Fruit fly (Drosophila melanogaster) whole organism, embryonic: ENCODE results near the gene RanGAP.

Source experiments
- Bteb2 ChIP-seq: fragments of 200-800 bp; sonication (Bioruptor generic); optimal IDR thresholded peaks from 2 replicates; lab custom pipeline; 2016; ENCODE audit warnings: missing biosample characterization, missing genetic modification characterization
- CG10543 ChIP-seq: fragments of 200-800 bp; sonication (Bioruptor generic); optimal IDR thresholded peaks from 3 replicates; lab custom pipeline; 2017; ENCODE audit warnings: missing biosample characterization, mild to moderate bottlenecking, missing genetic modification characterization, moderate library complexity
- CG11504 ChIP-seq: fragments of 200-800 bp; sonication (Bioruptor generic); optimal IDR thresholded peaks from 3 replicates; lab custom pipeline; 2019; ENCODE audit warnings: missing biosample characterization, mild to moderate bottlenecking, missing genetic modification characterization, moderate library complexity
- CG17186 ChIP-seq: fragments of 200-800 bp; sonication (Bioruptor generic); optimal IDR thresholded peaks from 3 replicates; lab custom pipeline; 2017; ENCODE audit warnings: missing biosample characterization, missing genetic modification reagents, missing genetic modification characterization
- CG17359 ChIP-seq: fragments of 200-800 bp; sonication (Bioruptor generic); optimal IDR thresholded peaks from 3 replicates; lab custom pipeline; 2018; ENCODE audit warnings: missing biosample characterization, mild to moderate bottlenecking, missing genetic modification characterization, moderate library complexity
- CG2129 ChIP-seq: fragments of 200-800 bp; sonication (Bioruptor generic); IDR thresholded peaks from 2 replicates; pipeline ENCODE4 v1.3.6; 2022; ENCODE audit warnings: missing biosample characterization, missing genetic modification characterization; ENCODE audit not compliant: partially characterized antibody
- CG31365 ChIP-seq: fragments of 200-800 bp; sonication (Bioruptor generic); optimal IDR thresholded peaks from 2 replicates; lab custom pipeline; 2018; ENCODE audit warnings: missing biosample characterization, mild to moderate bottlenecking, missing genetic modification characterization
- CG32772 ChIP-seq: fragments of 200-800 bp; sonication (Bioruptor generic); IDR thresholded peaks from 2 replicates; pipeline ENCODE4 v1.3.6; 2022; ENCODE audit warnings: missing biosample characterization, missing genetic modification characterization
- CG34224 ChIP-seq: fragments of 200-800 bp; sonication (Bioruptor generic); IDR thresholded peaks from 3 replicates; pipeline ENCODE4 v1.3.6; 2022; ENCODE audit warnings: missing biosample characterization, missing genetic modification characterization; ENCODE audit not compliant: partially characterized antibody
- CG34376 ChIP-seq: fragments of 200-800 bp; sonication (Bioruptor generic); optimal IDR thresholded peaks from 2 replicates; lab custom pipeline; 2018; ENCODE audit warnings: missing biosample characterization, mild to moderate bottlenecking, missing genetic modification characterization
- CG4854 ChIP-seq: fragments of 200-800 bp; sonication (Bioruptor generic); optimal IDR thresholded peaks from 2 replicates; lab custom pipeline; 2016; ENCODE audit warnings: missing biosample characterization, missing genetic modification characterization, inconsistent platforms
- CG7963 ChIP-seq: fragments of 200-800 bp; sonication (Bioruptor generic); IDR thresholded peaks from 3 replicates; pipeline ENCODE4 v1.3.6; 2022; ENCODE audit warnings: missing biosample characterization, missing genetic modification characterization; ENCODE audit not compliant: partially characterized antibody
- CG8388 ChIP-seq: fragments of 200-800 bp; sonication (Bioruptor generic); optimal IDR thresholded peaks from 2 replicates; lab custom pipeline; 2019; ENCODE audit warnings: missing biosample characterization, mild to moderate bottlenecking, missing genetic modification characterization, moderate library complexity
- Dll ChIP-seq: fragments of 200-800 bp; sonication (Bioruptor generic); IDR thresholded peaks from 4 replicates; pipeline ENCODE4 v1.3.6; 2022; ENCODE audit warnings: missing biosample characterization, missing genetic modification characterization; ENCODE audit not compliant: partially characterized antibody
- Doc3 ChIP-seq: fragments of 200-800 bp; sonication (Bioruptor generic); IDR thresholded peaks from 3 replicates; pipeline ENCODE4 v1.3.6; 2022; ENCODE audit warnings: missing biosample characterization, missing genetic modification characterization; ENCODE audit not compliant: partially characterized antibody
- Dp ChIP-seq: fragments of 200-800 bp; sonication (Bioruptor generic); optimal IDR thresholded peaks from 2 replicates; lab custom pipeline; 2018; ENCODE audit warnings: missing biosample characterization, mild to moderate bottlenecking, missing genetic modification characterization, moderate library complexity
- Ets97D ChIP-seq: fragments of 200-800 bp; sonication (Bioruptor generic); optimal IDR thresholded peaks from 3 replicates; lab custom pipeline; 2016; ENCODE audit warnings: missing biosample characterization, missing genetic modification characterization
- HmgZ ChIP-seq: fragments of 200-800 bp; sonication (Bioruptor generic); optimal IDR thresholded peaks from 2 replicates; lab custom pipeline; 2018; ENCODE audit warnings: missing biosample characterization, mild to moderate bottlenecking, missing genetic modification characterization
- Hmr ChIP-seq: fragments of 200-800 bp; sonication (Bioruptor generic); optimal IDR thresholded peaks from 3 replicates; lab custom pipeline; 2017; ENCODE audit warnings: mild to moderate bottlenecking, missing biosample characterization, missing genetic modification reagents, missing genetic modification characterization
- Lhr ChIP-seq: fragments of 200-800 bp; sonication (Bioruptor generic); optimal IDR thresholded peaks from 3 replicates; lab custom pipeline; 2017; ENCODE audit warnings: mild to moderate bottlenecking, missing biosample characterization, missing genetic modification reagents, missing genetic modification characterization
- Myb ChIP-seq: fragments of 200-800 bp; sonication (Bioruptor generic); optimal IDR thresholded peaks from 2 replicates; lab custom pipeline; 2016; ENCODE audit warnings: missing biosample characterization, missing genetic modification characterization
- Nf-YB ChIP-seq: fragments of 200-800 bp; sonication (Bioruptor generic); optimal IDR thresholded peaks from 3 replicates; lab custom pipeline; 2019; ENCODE audit warnings: missing biosample characterization, mild to moderate bottlenecking, missing genetic modification characterization, moderate library complexity
- Opbp ChIP-seq: fragments of 200-800 bp; sonication (Bioruptor generic); IDR thresholded peaks from 3 replicates; pipeline ENCODE4 v1.3.6; 2022; ENCODE audit warnings: missing biosample characterization, missing genetic modification characterization; ENCODE audit not compliant: partially characterized antibody
- Scr ChIP-seq: fragments of 200-800 bp; sonication (Bioruptor generic); IDR thresholded peaks from 2 replicates; pipeline ENCODE4 v1.3.6; 2022; ENCODE audit warnings: missing biosample characterization, missing genetic modification characterization; ENCODE audit not compliant: partially characterized antibody
- Trl ChIP-seq, 3 experiments: fragments of >200 bp in 2 of 3; fragments of 200-800 bp in 1 of 3; sonication (Bioruptor generic) in 1 of 3; optimal IDR thresholded peaks; 2 replicates in 1 of 3; 3 replicates in 2 of 3; lab custom pipeline; 2016 to 2017; ENCODE audit warnings: missing biosample characterization in 1 of 3, missing genetic modification characterization in 1 of 3
- YL-1 ChIP-seq: fragments of 200-800 bp; sonication (Bioruptor generic); optimal IDR thresholded peaks from 3 replicates; lab custom pipeline; 2017; ENCODE audit warnings: missing biosample characterization, mild to moderate bottlenecking, missing genetic modification characterization
- abd-A ChIP-seq: fragments of 200-800 bp; sonication (Bioruptor generic); optimal IDR thresholded peaks from 3 replicates; lab custom pipeline; 2019; ENCODE audit warnings: missing biosample characterization, mild to moderate bottlenecking, missing genetic modification characterization, moderate library complexity
- amos ChIP-seq: fragments of 200-800 bp; sonication (Bioruptor generic); IDR thresholded peaks from 2 replicates; pipeline ENCODE4 v1.3.6; 2022; ENCODE audit warnings: missing biosample characterization, missing genetic modification characterization; ENCODE audit not compliant: partially characterized antibody
- ato ChIP-seq: fragments of 200-800 bp; sonication (Bioruptor generic); IDR thresholded peaks from 2 replicates; pipeline ENCODE4 v1.3.6; 2022; ENCODE audit warnings: missing biosample characterization, missing genetic modification characterization; ENCODE audit not compliant: partially characterized antibody
- bbx ChIP-seq: fragments of 200-800 bp; sonication (Bioruptor generic); IDR thresholded peaks from 2 replicates; pipeline ENCODE4 v1.3.6; 2022; ENCODE audit warnings: missing biosample characterization, missing genetic modification characterization; ENCODE audit not compliant: partially characterized antibody
- caup ChIP-seq: fragments of 200-800 bp; sonication (Bioruptor generic); optimal IDR thresholded peaks from 3 replicates; lab custom pipeline; 2017; ENCODE audit warnings: missing biosample characterization, mild to moderate bottlenecking, missing genetic modification characterization, moderate library complexity; ENCODE audit not compliant: severe bottlenecking
- chinmo ChIP-seq: fragments of 200-800 bp; sonication (Bioruptor generic); IDR thresholded peaks from 4 replicates; pipeline ENCODE4 v1.3.6; 2022; ENCODE audit warnings: missing biosample characterization, missing genetic modification characterization; ENCODE audit not compliant: partially characterized antibody
- chm ChIP-seq: fragments of 200-800 bp; sonication (Bioruptor generic); IDR thresholded peaks from 2 replicates; pipeline ENCODE4 v1.3.6; 2022; ENCODE audit warnings: missing biosample characterization, missing genetic modification characterization
- dati ChIP-seq: fragments of 200-800 bp; sonication (Bioruptor generic); IDR thresholded peaks from 2 replicates; pipeline ENCODE4 v1.3.6; 2022; ENCODE audit warnings: missing biosample characterization, missing genetic modification characterization
- ems ChIP-seq: fragments of 200-800 bp; sonication (Bioruptor generic); optimal IDR thresholded peaks from 3 replicates; lab custom pipeline; 2016; ENCODE audit warnings: missing biosample characterization, missing genetic modification characterization
- fd3F ChIP-seq: fragments of 200-800 bp; sonication (Bioruptor generic); optimal IDR thresholded peaks from 2 replicates; lab custom pipeline; 2018; ENCODE audit warnings: missing biosample characterization, mild to moderate bottlenecking, missing genetic modification characterization, moderate library complexity
- gfzf ChIP-seq: fragments of 200-800 bp; sonication (Bioruptor generic); optimal IDR thresholded peaks from 2 replicates; lab custom pipeline; 2016; ENCODE audit warnings: missing biosample characterization, mild to moderate bottlenecking, missing genetic modification characterization, moderate library complexity
- hb ChIP-seq: fragments of 200-800 bp; sonication (Bioruptor generic); IDR thresholded peaks from 3 replicates; pipeline ENCODE4 v1.3.6; 2022; ENCODE audit warnings: missing biosample characterization, missing genetic modification characterization; ENCODE audit not compliant: partially characterized antibody
- insv ChIP-seq, 2 experiments: fragments of 200-800 bp; sonication (Bioruptor generic); optimal IDR thresholded peaks; 3 replicates each; lab custom pipeline; 2016 to 2018; ENCODE audit warnings: missing biosample characterization in 2 of 2, missing genetic modification characterization in 2 of 2
- kay ChIP-seq: fragments of 200-800 bp; sonication (Bioruptor generic); optimal IDR thresholded peaks from 2 replicates; lab custom pipeline; 2016; ENCODE audit warnings: missing biosample characterization, missing genetic modification characterization
- kni ChIP-seq: fragments of 200-800 bp; sonication (Bioruptor generic); optimal IDR thresholded peaks from 3 replicates; lab custom pipeline; 2017; ENCODE audit warnings: mild to moderate bottlenecking, missing biosample characterization, missing genetic modification reagents, missing genetic modification characterization
- nmo ChIP-seq: fragments of 200-800 bp; sonication (Bioruptor generic); optimal IDR thresholded peaks from 2 replicates; lab custom pipeline; 2018; ENCODE audit warnings: missing biosample characterization, mild to moderate bottlenecking, missing genetic modification characterization, moderate library complexity
- pita ChIP-seq: fragments of 200-800 bp; sonication (Bioruptor generic); optimal IDR thresholded peaks from 2 replicates; lab custom pipeline; 2017; ENCODE audit warnings: missing biosample characterization, mild to moderate bottlenecking, missing genetic modification characterization
- pros ChIP-seq: fragments of 200-800 bp; sonication (Bioruptor generic); optimal IDR thresholded peaks from 3 replicates; lab custom pipeline; 2019; ENCODE audit warnings: missing biosample characterization, mild to moderate bottlenecking, missing genetic modification characterization, moderate library complexity
- sd ChIP-seq: fragments of 200-800 bp; sonication (Bioruptor generic); optimal IDR thresholded peaks from 3 replicates; lab custom pipeline; 2018; ENCODE audit warnings: missing biosample characterization, mild to moderate bottlenecking, missing genetic modification characterization, moderate library complexity
- shn ChIP-seq: fragments of 200-800 bp; sonication (Bioruptor generic); optimal IDR thresholded peaks from 3 replicates; lab custom pipeline; 2016; ENCODE audit warnings: missing biosample characterization, missing genetic modification characterization
- sna ChIP-seq: fragments of 200-800 bp; sonication (Bioruptor generic); IDR thresholded peaks from 2 replicates; pipeline ENCODE4 v1.3.6; 2022; ENCODE audit warnings: missing biosample characterization, missing genetic modification characterization; ENCODE audit not compliant: partially characterized antibody

The RanGAP gene

DNA sequence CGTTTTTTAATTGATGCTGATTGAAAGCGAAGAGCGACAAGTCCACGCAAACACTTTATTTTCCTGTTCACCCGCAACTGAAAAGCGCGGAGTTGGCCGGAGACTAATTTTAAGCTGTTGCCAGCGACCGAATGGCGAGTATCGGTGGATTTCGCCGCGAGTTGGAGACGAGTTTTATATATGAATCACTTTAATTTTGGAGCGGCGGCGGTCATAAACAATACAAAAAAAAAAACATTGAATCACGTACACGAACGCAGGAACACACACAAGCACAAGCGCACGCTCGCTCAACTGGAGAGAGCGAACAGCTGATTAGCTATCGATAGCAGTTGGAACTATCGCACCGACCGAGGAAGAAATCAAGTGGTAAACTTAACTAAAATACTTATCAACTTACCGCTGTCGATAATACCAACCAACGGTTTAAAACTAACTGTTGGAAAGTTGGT is 15.4 kb upstream of the RanGAP start, which contains the start of gene Pax (continued):
- TF ChIP-seq CG34376: peak; percentile 68
- TF ChIP-seq CG10543 (GFP tag; lab: Kevin White, UChicago): peak; percentile 46
- peak; percentile 96 for TF ChIP-seq Myb
- peak; percentile 63 for TF ChIP-seq Ets97D (GFP tag; lab: Kevin White, UChicago)
- TF ChIP-seq kni (GFP tag; lab: Kevin White, UChicago): peak; percentile 37
- TF ChIP-seq fd3F (GFP tag; lab: Kevin White, UChicago): no peak
- TF ChIP-seq sna (GFP tag; lab: Robert Waterston, UW): peak; percentile 92
- no peak for TF ChIP-seq CG4854 (GFP tag; lab: Kevin White, UChicago)
- TF ChIP-seq chm (GFP tag; lab: Robert Waterston, UW): peak; percentile 34; the same call in 1 of the 2 replicates
- peak; percentile 92 for TF ChIP-seq CG34224 (GFP tag; lab: Robert Waterston, UW)
- peak; percentile 7 for TF ChIP-seq nmo (GFP tag; lab: Kevin White, UChicago)
- peak; percentile 19 for TF ChIP-seq pros (GFP tag; lab: Kevin White, UChicago)
- peak; percentile 84 for TF ChIP-seq abd-A (tag; lab: Kevin White, UChicago)
- peak; percentile 99 for TF ChIP-seq Dll (GFP tag; lab: Robert Waterston, UW)
- peak; percentile 27 for TF ChIP-seq CG17186 (GFP tag; lab: Kevin White, UChicago)
- TF ChIP-seq Trl (optimal IDR thresholded peaks at IDR 0.05; lab: Kevin White, UChicago): peak; percentile 66 to 77
- TF ChIP-seq Trl (GFP tag; optimal IDR thresholded peaks at IDR 0.05; lab: Kevin White, UChicago): no peak
- TF ChIP-seq ems (GFP tag; lab: Kevin White, UChicago): no peak
- no peak for TF ChIP-seq CG8388 (GFP tag; lab: Kevin White, UChicago)
- peak; percentile 25 for TF ChIP-seq YL-1
- TF ChIP-seq Doc3 (GFP tag; lab: Robert Waterston, UW): peak; percentile 95
- peak; percentile 97 for TF ChIP-seq Scr
- TF ChIP-seq chinmo: peak; percentile 96
- TF ChIP-seq Dp (GFP tag; lab: Kevin White, UChicago): peak; percentile 67
- peak; percentile 46 for TF ChIP-seq sd
- TF ChIP-seq caup: no peak
- peak; percentile 92 for TF ChIP-seq ato (GFP tag; lab: Robert Waterston, UW)
- no peak for TF ChIP-seq dati (GFP tag; lab: Robert Waterston, UW)
- peak; percentile 86 for TF ChIP-seq CG2129 (GFP tag; lab: Robert Waterston, UW)
- peak; percentile 6 to 82 for TF ChIP-seq insv (GFP tag; optimal IDR thresholded peaks at IDR 0.05; lab: Kevin White, UChicago)
- peak; percentile 18 for TF ChIP-seq Lhr (GFP tag; lab: Kevin White, UChicago)
- peak; percentile 62 for TF ChIP-seq gfzf (GFP tag; lab: Kevin White, UChicago)
- peak; percentile 94; the same call in 1 of the 2 replicates for TF ChIP-seq amos (GFP tag; lab: Robert Waterston, UW)
- peak; percentile 44 for TF ChIP-seq HmgZ (tag; lab: Kevin White, UChicago)
- peak; percentile 92 for TF ChIP-seq Opbp
- TF ChIP-seq CG11504 (tag; lab: Kevin White, UChicago): no peak
- no peak for TF ChIP-seq shn
- TF ChIP-seq hb: peak; percentile 89
- TF ChIP-seq CG31365 (tag; lab: Kevin White, UChicago): peak; percentile 75
- peak; percentile 78 for TF ChIP-seq Nf-YB (GFP tag; lab: Kevin White, UChicago)
- no peak for TF ChIP-seq Bteb2 (GFP tag; lab: Kevin White, UChicago)
- peak; percentile 75 for TF ChIP-seq CG32772 (GFP tag; lab: Robert Waterston, UW)
- TF ChIP-seq kay (GFP tag; lab: Kevin White, UChicago): peak; percentile 55
- peak; percentile 90 for TF ChIP-seq CG7963 (GFP tag; lab: Robert Waterston, UW)
- TF ChIP-seq Hmr (GFP tag; lab: Kevin White, UChicago): peak; percentile 11
- peak; percentile 29 for TF ChIP-seq pita (GFP tag; lab: Kevin White, UChicago)
- peak; percentile 95 for TF ChIP-seq bbx (GFP tag; lab: Robert Waterston, UW)
- no peak for TF ChIP-seq CG17359 (tag; lab: Kevin White, UChicago)
